Fruit fly (Drosophila melanogaster): ENCODE data around the gene Cad88C.

DNA sequence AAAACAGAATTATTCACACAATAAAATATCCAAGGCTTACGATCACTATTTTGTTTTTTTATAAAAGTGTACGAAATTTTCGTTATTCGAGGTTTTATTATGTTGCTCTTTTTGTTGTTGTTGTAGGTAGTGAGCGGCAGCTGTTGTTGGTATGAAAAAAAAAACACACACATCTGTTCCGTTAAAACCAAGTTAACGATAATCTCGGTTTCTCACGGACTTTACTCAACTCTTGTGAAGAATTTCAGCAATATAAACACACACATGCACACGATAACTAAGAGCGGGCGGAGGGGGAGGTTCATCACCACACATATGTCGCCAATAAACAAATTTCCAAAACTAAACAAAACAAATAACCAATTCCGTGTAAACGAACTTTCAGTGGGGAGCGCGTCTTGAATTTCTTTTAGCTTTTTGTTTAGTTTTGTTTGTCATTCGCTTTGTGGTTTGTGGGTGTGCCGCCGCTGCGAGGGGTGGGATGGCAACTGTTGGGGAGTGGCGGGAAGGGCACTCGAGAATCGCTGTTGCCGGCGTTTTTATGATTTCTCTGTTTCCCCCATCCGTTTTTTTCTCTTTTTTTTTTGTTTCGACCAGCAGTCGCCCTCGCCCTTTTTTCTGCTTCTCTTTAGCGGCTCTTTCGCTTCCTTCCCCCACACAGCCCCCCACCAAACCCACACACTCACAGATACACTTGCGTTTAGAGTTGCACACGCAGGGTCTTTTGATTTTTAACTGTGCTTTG is 24.1 kb downstream of the Cad88C start:
- TF ChIP-seq pan (optimal IDR thresholded peaks at IDR 0.05): no peak
- TF ChIP-seq EcR (GFP tag; optimal IDR thresholded peaks at IDR 0.05): no peak
